Worm (Caenorhabditis elegans) whole organism, late embryonic: Measurements from ENCODE around the gene F42A10.5.

ENCODE experiments used
- elt-2 ChIP-seq: sonication (generic microtip); optimal IDR thresholded peaks from 2 replicates; lab custom pipeline; 2016; ENCODE audit warnings: missing genetic modification reagents, missing genetic modification characterization, missing compliant biosample characterization
- hlh-13 ChIP-seq: fragments of 200-800 bp; sonication (Bioruptor generic); optimal IDR thresholded peaks from 2 replicates; lab custom pipeline; 2018; ENCODE audit warnings: mild to moderate bottlenecking, missing genetic modification characterization, missing compliant biosample characterization
- mec-3 ChIP-seq: sonication (generic microtip); optimal IDR thresholded peaks from 2 replicates; lab custom pipeline; 2016; ENCODE audit warnings: borderline replicate concordance, missing genetic modification characterization, missing compliant biosample characterization
- nhr-11 ChIP-seq: fragments of 150-350 bp; optimal IDR thresholded peaks from 2 replicates; lab custom pipeline; 2014; ENCODE audit warnings: missing biosample characterization, missing genetic modification characterization
- rnt-1 ChIP-seq: sonication (generic microtip); optimal IDR thresholded peaks from 2 replicates; lab custom pipeline; 2016; ENCODE audit warnings: missing genetic modification characterization, missing compliant biosample characterization
- tbx-2 ChIP-seq: sonication (generic microtip); optimal IDR thresholded peaks from 2 replicates; lab custom pipeline; 2016; ENCODE audit warnings: missing genetic modification characterization, missing compliant biosample characterization

DNA sequence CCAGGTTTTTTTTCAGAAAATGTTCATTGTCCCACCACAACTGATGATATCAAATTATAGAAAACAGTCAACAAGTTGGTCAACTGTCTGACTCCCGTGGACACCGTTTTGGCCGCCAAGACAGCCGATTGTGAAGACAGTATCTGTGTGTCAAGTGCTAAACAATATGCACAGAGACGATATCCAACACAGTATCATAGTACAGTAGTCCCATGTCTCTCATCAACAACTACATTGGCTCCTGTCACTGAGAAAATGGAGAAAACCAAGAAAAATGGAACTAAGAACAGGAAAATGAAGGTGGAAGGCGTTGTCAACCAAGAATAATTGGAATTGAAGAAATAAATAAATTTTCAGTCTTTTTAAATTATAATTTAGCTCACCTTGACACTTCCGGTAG, 24.6 kb downstream of the F42A10.5 start:
- no peak for TF ChIP-seq rnt-1
- TF ChIP-seq hlh-13 (GFP tag; lab: Kevin White, UChicago) = no peak
- no peak for TF ChIP-seq tbx-2 (tag; lab: Kevin White, UChicago)
- TF ChIP-seq nhr-11 (tag; lab: Kevin White, UChicago) = no peak
- no peak for TF ChIP-seq mec-3 (tag; lab: Kevin White, UChicago)
- no peak for TF ChIP-seq elt-2 (tag; lab: Kevin White, UChicago)
